Fruit fly (Drosophila melanogaster): Measurements from ENCODE around the gene CG14626.

- TF ChIP-seq CG8478 (optimal IDR thresholded peaks at IDR 0.05) (no peak), cg (GFP tag; optimal IDR thresholded peaks at IDR 0.05) (no peak)
Measured at dm6 chrX:1216681-1217080, 32.1 kb downstream of the CG14626 start.

All from whole organism, embryonic.